Fruit fly (Drosophila melanogaster) whole organism, embryonic: Measurements from ENCODE around the gene Vps26.

Source experiments
- B-H1 ChIP-seq: fragments of 200-800 bp; sonication (Bioruptor generic); IDR thresholded peaks from 3 replicates; pipeline ENCODE4 v1.3.6; 2022; ENCODE audit warnings: missing biosample characterization, missing genetic modification characterization
- BtbVII ChIP-seq: fragments of 200-800 bp; sonication (Bioruptor generic); optimal IDR thresholded peaks from 3 replicates; lab custom pipeline; 2017; ENCODE audit warnings: missing biosample characterization, mild to moderate bottlenecking, missing genetic modification characterization
- CG15011 ChIP-seq: fragments of 200-800 bp; sonication (Bioruptor generic); optimal IDR thresholded peaks from 3 replicates; lab custom pipeline; 2018; ENCODE audit warnings: missing biosample characterization, mild to moderate bottlenecking, missing genetic modification characterization
- CG16779 ChIP-seq: fragments of 200-800 bp; sonication (Bioruptor generic); IDR thresholded peaks from 2 replicates; pipeline ENCODE4 v1.3.6; 2022; ENCODE audit warnings: missing biosample characterization, missing genetic modification characterization
- CG16813 ChIP-seq: fragments of 200-800 bp; sonication (Bioruptor generic); IDR thresholded peaks from 3 replicates; pipeline ENCODE4 v1.3.6; 2022; ENCODE audit warnings: missing biosample characterization, missing genetic modification characterization; ENCODE audit not compliant: partially characterized antibody
- CG16815 ChIP-seq: fragments of 200-800 bp; sonication (Bioruptor generic); optimal IDR thresholded peaks from 3 replicates; lab custom pipeline; 2017; ENCODE audit warnings: missing biosample characterization, mild to moderate bottlenecking, missing genetic modification characterization
- CG17186 ChIP-seq: fragments of 200-800 bp; sonication (Bioruptor generic); optimal IDR thresholded peaks from 3 replicates; lab custom pipeline; 2017; ENCODE audit warnings: missing biosample characterization, missing genetic modification reagents, missing genetic modification characterization
- CG17361 ChIP-seq: fragments of 200-800 bp; sonication (Bioruptor generic); IDR thresholded peaks from 3 replicates; pipeline ENCODE4 v1.3.6; 2022; ENCODE audit warnings: missing biosample characterization, missing genetic modification characterization
- CG17568 ChIP-seq: fragments of 200-800 bp; sonication (Bioruptor generic); optimal IDR thresholded peaks from 2 replicates; lab custom pipeline; 2018; ENCODE audit warnings: missing biosample characterization, mild to moderate bottlenecking, missing genetic modification characterization, moderate library complexity
- CG17612 ChIP-seq: fragments of 200-800 bp; sonication (Bioruptor generic); IDR thresholded peaks from 2 replicates; pipeline ENCODE4 v1.3.6; 2022; ENCODE audit warnings: missing biosample characterization, missing genetic modification characterization
- CG17802 ChIP-seq: fragments of 200-800 bp; sonication (Bioruptor generic); optimal IDR thresholded peaks from 2 replicates; lab custom pipeline; 2018; ENCODE audit warnings: missing biosample characterization, mild to moderate bottlenecking, missing genetic modification characterization, moderate library complexity
- CG2202 ChIP-seq: fragments of 200-800 bp; sonication (Bioruptor generic); optimal IDR thresholded peaks from 2 replicates; lab custom pipeline; 2018; ENCODE audit warnings: missing biosample characterization, mild to moderate bottlenecking, missing genetic modification characterization
- CG2889 ChIP-seq: fragments of 200-800 bp; sonication (Bioruptor generic); IDR thresholded peaks from 3 replicates; pipeline ENCODE4 v1.3.6; 2022; ENCODE audit warnings: missing biosample characterization, missing genetic modification characterization
- CG34422 ChIP-seq: fragments of 200-800 bp; sonication (Bioruptor generic); IDR thresholded peaks from 3 replicates; pipeline ENCODE4 v1.3.6; 2022; ENCODE audit warnings: missing biosample characterization, missing genetic modification characterization
- CG42726 ChIP-seq: fragments of 200-800 bp; sonication (Bioruptor generic); IDR thresholded peaks from 2 replicates; pipeline ENCODE4 v1.3.6; 2022; ENCODE audit warnings: missing biosample characterization, missing genetic modification characterization; ENCODE audit not compliant: partially characterized antibody
- CG4707 ChIP-seq: fragments of 200-800 bp; sonication (Bioruptor generic); optimal IDR thresholded peaks from 2 replicates; lab custom pipeline; 2018; ENCODE audit warnings: missing biosample characterization, mild to moderate bottlenecking, missing genetic modification characterization, moderate library complexity
- CG6175 ChIP-seq: fragments of 200-800 bp; sonication (Bioruptor generic); IDR thresholded peaks from 3 replicates; pipeline ENCODE4 v1.3.6; 2022; ENCODE audit warnings: missing biosample characterization, missing genetic modification characterization
- CG6765 ChIP-seq: fragments of 200-800 bp; sonication (Bioruptor generic); optimal IDR thresholded peaks from 3 replicates; lab custom pipeline; 2017; ENCODE audit warnings: missing biosample characterization, mild to moderate bottlenecking, missing genetic modification characterization
- CG7271 ChIP-seq: fragments of 200-800 bp; sonication (Bioruptor generic); optimal IDR thresholded peaks from 2 replicates; lab custom pipeline; 2018; ENCODE audit warnings: missing biosample characterization, mild to moderate bottlenecking, missing genetic modification characterization, moderate library complexity
- CG8765 ChIP-seq: fragments of 200-800 bp; sonication (Bioruptor generic); IDR thresholded peaks from 2 replicates; pipeline ENCODE4 v1.3.6; 2022; ENCODE audit warnings: missing biosample characterization, missing genetic modification characterization
- CG9797 ChIP-seq: fragments of 200-800 bp; sonication (Bioruptor generic); optimal IDR thresholded peaks from 3 replicates; lab custom pipeline; 2018; ENCODE audit warnings: missing biosample characterization, mild to moderate bottlenecking, missing genetic modification characterization
- Eip74EF ChIP-seq, 2 experiments: fragments of 200-800 bp in 1 of 2; fragments of >200 bp in 1 of 2; sonication (Bioruptor generic) in 1 of 2; optimal IDR thresholded peaks; 2 replicates each; lab custom pipeline; 2017 to 2019; ENCODE audit warnings: missing biosample characterization in 2 of 2, missing genetic modification characterization in 2 of 2, mild to moderate bottlenecking in 1 of 2, moderate library complexity in 1 of 2
- Gug ChIP-seq: fragments of 200-800 bp; sonication (Bioruptor generic); IDR thresholded peaks from 4 replicates; pipeline ENCODE4 v1.3.6; 2022; ENCODE audit warnings: missing biosample characterization, missing genetic modification characterization
- Hr78 ChIP-seq, 2 experiments: fragments of 200-800 bp in 1 of 2; fragments of >200 bp in 1 of 2; sonication (Bioruptor generic) in 1 of 2; optimal IDR thresholded peaks; 2 replicates each; lab custom pipeline; 2017 to 2019; ENCODE audit warnings: missing biosample characterization in 2 of 2, missing genetic modification characterization in 2 of 2, mild to moderate bottlenecking in 1 of 2, moderate library complexity in 1 of 2
- Kr ChIP-seq: fragments of 200-800 bp; sonication (Bioruptor generic); optimal IDR thresholded peaks from 2 replicates; lab custom pipeline; 2017; ENCODE audit warnings: missing biosample characterization, mild to moderate bottlenecking, missing genetic modification characterization
- Nf-YB ChIP-seq: fragments of 200-800 bp; sonication (Bioruptor generic); optimal IDR thresholded peaks from 3 replicates; lab custom pipeline; 2019; ENCODE audit warnings: missing biosample characterization, mild to moderate bottlenecking, missing genetic modification characterization, moderate library complexity
- Trl ChIP-seq, 3 experiments: fragments of >200 bp in 2 of 3; fragments of 200-800 bp in 1 of 3; sonication (Bioruptor generic) in 1 of 3; optimal IDR thresholded peaks; 2 replicates in 1 of 3; 3 replicates in 2 of 3; lab custom pipeline; 2016 to 2017; ENCODE audit warnings: missing biosample characterization in 1 of 3, missing genetic modification characterization in 1 of 3
- az2 ChIP-seq: fragments of 200-800 bp; sonication (Bioruptor generic); optimal IDR thresholded peaks from 3 replicates; lab custom pipeline; 2016; ENCODE audit warnings: missing biosample characterization, missing genetic modification characterization
- bab2 ChIP-seq: fragments of 200-800 bp; sonication (Bioruptor generic); optimal IDR thresholded peaks from 2 replicates; lab custom pipeline; 2016; ENCODE audit warnings: missing biosample characterization, missing genetic modification characterization
- br ChIP-seq: fragments of >200 bp; optimal IDR thresholded peaks from 2 replicates; lab custom pipeline; 2017
- cg ChIP-seq: fragments of 200-800 bp; sonication (Bioruptor generic); optimal IDR thresholded peaks from 3 replicates; lab custom pipeline; 2019; ENCODE audit warnings: missing biosample characterization, mild to moderate bottlenecking, missing genetic modification characterization, moderate library complexity
- gsb ChIP-seq: fragments of 200-800 bp; sonication (Bioruptor generic); IDR thresholded peaks from 2 replicates; pipeline ENCODE4 v1.3.6; 2022; ENCODE audit warnings: missing biosample characterization, missing genetic modification characterization
- h ChIP-seq: fragments of >200 bp; optimal IDR thresholded peaks from 2 replicates; lab custom pipeline; 2017
- her ChIP-seq: fragments of 200-800 bp; sonication (Bioruptor generic); optimal IDR thresholded peaks from 2 replicates; lab custom pipeline; 2016; ENCODE audit warnings: missing biosample characterization, missing genetic modification characterization
- insv ChIP-seq, 2 experiments: fragments of 200-800 bp; sonication (Bioruptor generic); optimal IDR thresholded peaks; 3 replicates each; lab custom pipeline; 2016 to 2018; ENCODE audit warnings: missing biosample characterization in 2 of 2, missing genetic modification characterization in 2 of 2
- jing ChIP-seq: fragments of 200-800 bp; sonication (Bioruptor generic); optimal IDR thresholded peaks from 2 replicates; lab custom pipeline; 2018; ENCODE audit warnings: missing biosample characterization, mild to moderate bottlenecking, missing genetic modification characterization
- klu ChIP-seq: fragments of 200-800 bp; sonication (Bioruptor generic); IDR thresholded peaks from 2 replicates; pipeline ENCODE4 v1.3.6; 2022; ENCODE audit warnings: missing biosample characterization, missing genetic modification characterization
- nom ChIP-seq: fragments of 200-800 bp; sonication (Bioruptor generic); optimal IDR thresholded peaks from 2 replicates; lab custom pipeline; 2017; ENCODE audit warnings: missing biosample characterization, missing genetic modification characterization, mild to moderate bottlenecking, moderate library complexity, missing genetic modification reagents
- org-1 ChIP-seq: fragments of 200-800 bp; sonication (Bioruptor generic); optimal IDR thresholded peaks from 2 replicates; lab custom pipeline; 2017; ENCODE audit warnings: missing biosample characterization, missing genetic modification characterization
- pan ChIP-seq, 4 experiments: fragments of >200 bp in 3 of 4; fragments of 200-800 bp in 1 of 4; sonication (Bioruptor generic) in 1 of 4; optimal IDR thresholded peaks in 3 of 4; IDR thresholded peaks in 1 of 4; 2 replicates each; pipeline versions ENCODE4 v1.3.6 to Lab custom; 2017 to 2022; ENCODE audit warnings: missing biosample characterization in 2 of 4, missing genetic modification characterization in 2 of 4, mixed read lengths in 1 of 4
- peb ChIP-seq: fragments of 200-800 bp; sonication (Bioruptor generic); IDR thresholded peaks from 2 replicates; pipeline ENCODE4 v1.3.6; 2022; ENCODE audit warnings: missing biosample characterization, missing genetic modification characterization
- scrt ChIP-seq: fragments of 200-800 bp; sonication (Bioruptor generic); optimal IDR thresholded peaks from 2 replicates; lab custom pipeline; 2018; ENCODE audit warnings: missing biosample characterization, mild to moderate bottlenecking, missing genetic modification characterization, moderate library complexity
- sd ChIP-seq: fragments of 200-800 bp; sonication (Bioruptor generic); optimal IDR thresholded peaks from 3 replicates; lab custom pipeline; 2018; ENCODE audit warnings: missing biosample characterization, mild to moderate bottlenecking, missing genetic modification characterization, moderate library complexity
- sens ChIP-seq: fragments of 200-800 bp; sonication (Bioruptor generic); peaks from one replicate; lab custom pipeline; 2016; ENCODE audit warnings: missing biosample characterization, missing genetic modification characterization
- sim ChIP-seq: fragments of 200-800 bp; sonication (Bioruptor generic); IDR thresholded peaks from 2 replicates; pipeline ENCODE4 v1.3.6; 2022; ENCODE audit warnings: missing biosample characterization, missing genetic modification characterization
- trh ChIP-seq: fragments of 200-800 bp; sonication (Bioruptor generic); optimal IDR thresholded peaks from 2 replicates; lab custom pipeline; 2016; ENCODE audit warnings: missing biosample characterization, missing genetic modification characterization
- ttk ChIP-seq: fragments of 200-800 bp; sonication (Bioruptor generic); IDR thresholded peaks from 2 replicates; pipeline ENCODE4 v2.1.2; 2022; ENCODE audit warnings: missing biosample characterization, missing genetic modification characterization
- wek ChIP-seq: fragments of 200-800 bp; sonication (Bioruptor generic); optimal IDR thresholded peaks from 3 replicates; lab custom pipeline; 2018; ENCODE audit warnings: missing biosample characterization, mild to moderate bottlenecking, missing genetic modification characterization, moderate library complexity
- z ChIP-seq: fragments of 200-800 bp; sonication (Bioruptor generic); IDR thresholded peaks from 3 replicates; pipeline ENCODE4 v1.3.6; 2022; ENCODE audit warnings: missing biosample characterization, missing genetic modification characterization

Vps26 gene

DNA sequence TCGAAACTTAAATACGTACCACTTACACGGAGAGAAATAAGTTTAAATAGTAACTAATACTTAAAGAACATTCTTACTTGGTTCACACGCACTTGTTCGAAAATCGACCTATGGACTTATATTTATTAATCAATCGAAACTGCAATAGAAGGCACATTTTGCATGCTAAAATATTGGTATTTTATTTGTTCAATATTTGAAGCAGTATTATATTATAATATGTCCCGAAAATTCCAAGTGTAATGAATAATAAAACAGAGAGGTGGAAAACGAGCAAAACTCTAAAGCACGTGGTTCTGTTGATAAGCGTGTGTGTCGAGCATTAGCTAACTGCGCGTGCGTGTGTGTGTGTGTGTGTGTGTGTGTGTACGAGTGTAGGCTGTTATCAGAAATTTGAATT is 23.7 kb upstream of the Vps26 start (continued):
- TF ChIP-seq CG42726 (no peak), klu (GFP tag; lab: Robert Waterston, UW) (peak; percentile 62; the same call in 1 of the 2 replicates), BtbVII (GFP tag; lab: Kevin White, UChicago) (peak; percentile 93), bab2 (peak; percentile 79), cg (GFP tag; lab: Kevin White, UChicago) (peak; percentile 65), ttk (peak; percentile 45; the same call in 1 of the 2 replicates), sens (GFP tag; lab: Kevin White, UChicago) (peak; percentile 92), CG2889 (GFP tag; lab: Robert Waterston, UW) (peak; percentile 60; the same call in 2 of the 3 replicates), CG15011 (GFP tag; lab: Kevin White, UChicago) (peak; percentile 82), CG16815 (GFP tag; lab: Kevin White, UChicago) (peak; percentile 63), Hr78 (GFP tag; optimal IDR thresholded peaks at IDR 0.05; lab: Kevin White, UChicago) (peak in 1 of 2 experiments; percentile 58), h (lab: Kevin White, UChicago) (no peak), CG8765 (GFP tag; lab: Robert Waterston, UW) (no peak), CG17361 (GFP tag; lab: Robert Waterston, UW) (peak; percentile 82), her (GFP tag; lab: Kevin White, UChicago) (peak; percentile 58), CG17612 (GFP tag; lab: Robert Waterston, UW) (no peak), CG9797 (GFP tag; lab: Kevin White, UChicago) (no peak), insv (GFP tag; optimal IDR thresholded peaks at IDR 0.05; lab: Kevin White, UChicago) (peak in 1 of 2 experiments; percentile 38), nom (GFP tag; lab: Kevin White, UChicago) (no peak), CG2202 (peak; percentile 45), Eip74EF (GFP tag; optimal IDR thresholded peaks at IDR 0.05; lab: Kevin White, UChicago) (peak in 1 of 2 experiments; percentile 76), CG16779 (GFP tag; lab: Robert Waterston, UW) (0 out of 2 replicates have a peak, but pooled peaks have one; percentile 27), sim (GFP tag; lab: Robert Waterston, UW) (peak; percentile 43; the same call in 1 of the 2 replicates), az2 (peak; percentile 73), CG6765 (peak; percentile 89), Trl (optimal IDR thresholded peaks at IDR 0.05; lab: Kevin White, UChicago) (no peak), Trl (GFP tag; optimal IDR thresholded peaks at IDR 0.05; lab: Kevin White, UChicago) (peak; percentile 74), CG17802 (peak; percentile 37), CG4707 (peak; percentile 51), Kr (GFP tag; lab: Kevin White, UChicago) (no peak), pan (optimal IDR thresholded peaks at IDR 0.05; lab: Kevin White, UChicago) (no peak), pan (GFP tag; optimal IDR thresholded peaks at IDR 0.05 in 1 of 2, IDR thresholded peaks at IDR 0.05 in 1 of 2) (peak in 1 of 2 experiments; percentile 79), Gug (GFP tag; lab: Robert Waterston, UW) (peak; percentile 72; the same call in 3 of the 4 replicates), sd (peak; percentile 88), CG6175 (GFP tag; lab: Robert Waterston, UW) (0 out of 3 replicates have a peak, but pooled peaks have one; percentile 43), CG17186 (GFP tag; lab: Kevin White, UChicago) (no peak), gsb (GFP tag; lab: Robert Waterston, UW) (peak; percentile 44; the same call in 1 of the 2 replicates), CG16813 (GFP tag; lab: Robert Waterston, UW) (no peak), trh (GFP tag; lab: Kevin White, UChicago) (peak; percentile 19), org-1 (GFP tag; lab: Kevin White, UChicago) (peak; percentile 85), CG17568 (GFP tag; lab: Kevin White, UChicago) (peak; percentile 84), scrt (GFP tag; lab: Kevin White, UChicago) (peak; percentile 90), B-H1 (GFP tag; lab: Robert Waterston, UW) (peak; percentile 31; the same call in 1 of the 3 replicates), CG34422 (GFP tag; lab: Robert Waterston, UW) (peak; percentile 77; the same call in 2 of the 3 replicates), CG7271 (peak; percentile 15), wek (GFP tag; lab: Kevin White, UChicago) (peak; percentile 61), z (GFP tag; lab: Robert Waterston, UW) (no peak), peb (GFP tag; lab: Robert Waterston, UW) (peak; percentile 37; the same call in 1 of the 2 replicates), Nf-YB (peak; percentile 65), jing (peak; percentile 70), br (lab: Kevin White, UChicago) (no peak)
